Fruit fly (Drosophila melanogaster) whole organism, adult: Measurements from ENCODE around the gene CG17816.
A peak's percentile ranks its signal among the peaks of the same experiment; 100 is the strongest.

Source experiments
- CG1620 ChIP-seq: fragments of 200-800 bp; sonication (Bioruptor generic); optimal IDR thresholded peaks from 2 replicates; lab custom pipeline; 2016; ENCODE audit warnings: missing biosample characterization, missing genetic modification characterization
- CG33017 ChIP-seq: fragments of 200-800 bp; sonication (Bioruptor generic); optimal IDR thresholded peaks from 2 replicates; lab custom pipeline; 2018; ENCODE audit warnings: missing biosample characterization, mild to moderate bottlenecking, missing genetic modification characterization, moderate library complexity
- CG5204 ChIP-seq: fragments of 200-800 bp; sonication (Bioruptor generic); optimal IDR thresholded peaks from 2 replicates; lab custom pipeline; 2016; ENCODE audit warnings: missing biosample characterization, missing genetic modification characterization
- CG7045 ChIP-seq: fragments of 200-800 bp; sonication (Bioruptor generic); optimal IDR thresholded peaks from 2 replicates; lab custom pipeline; 2017; ENCODE audit warnings: missing biosample characterization, mild to moderate bottlenecking, missing genetic modification characterization
- Clk ChIP-seq: fragments of 200-800 bp; sonication (Bioruptor generic); optimal IDR thresholded peaks from 2 replicates; lab custom pipeline; 2017; ENCODE audit warnings: missing biosample characterization, missing genetic modification characterization
- Hr96 ChIP-seq: fragments of 200-800 bp; sonication (Bioruptor generic); optimal IDR thresholded peaks from 2 replicates; lab custom pipeline; 2016; ENCODE audit warnings: missing biosample characterization, missing genetic modification characterization
- cic ChIP-seq: fragments of 200-800 bp; sonication (Bioruptor generic); optimal IDR thresholded peaks from 2 replicates; lab custom pipeline; 2017; ENCODE audit warnings: missing biosample characterization, mild to moderate bottlenecking, missing genetic modification characterization, moderate library complexity
- cnc ChIP-seq, 2 experiments: fragments of >200 bp; optimal IDR thresholded peaks; 2 replicates each; lab custom pipeline; 2017
- kay ChIP-seq: fragments of 200-800 bp; sonication (Bioruptor generic); peaks from one replicate; lab custom pipeline; 2016; ENCODE audit warnings: missing biosample characterization, missing genetic modification characterization, borderline replicate concordance
- ovo ChIP-seq: fragments of 200-800 bp; sonication (Bioruptor generic); optimal IDR thresholded peaks from 2 replicates; lab custom pipeline; 2016; ENCODE audit warnings: missing biosample characterization, missing genetic modification characterization
- pad ChIP-seq: fragments of 200-800 bp; sonication (Bioruptor generic); optimal IDR thresholded peaks from 3 replicates; lab custom pipeline; 2017; ENCODE audit warnings: missing biosample characterization, missing genetic modification characterization, mild to moderate bottlenecking, moderate library complexity, missing genetic modification reagents
- tj ChIP-seq: fragments of 200-800 bp; sonication (Bioruptor generic); optimal IDR thresholded peaks from 3 replicates; lab custom pipeline; 2017; ENCODE audit warnings: missing biosample characterization, mild to moderate bottlenecking, missing genetic modification characterization, moderate library complexity
- toe ChIP-seq: fragments of 200-800 bp; sonication (Bioruptor generic); optimal IDR thresholded peaks from 2 replicates; lab custom pipeline; 2016; ENCODE audit warnings: missing biosample characterization, missing genetic modification characterization

DNA sequence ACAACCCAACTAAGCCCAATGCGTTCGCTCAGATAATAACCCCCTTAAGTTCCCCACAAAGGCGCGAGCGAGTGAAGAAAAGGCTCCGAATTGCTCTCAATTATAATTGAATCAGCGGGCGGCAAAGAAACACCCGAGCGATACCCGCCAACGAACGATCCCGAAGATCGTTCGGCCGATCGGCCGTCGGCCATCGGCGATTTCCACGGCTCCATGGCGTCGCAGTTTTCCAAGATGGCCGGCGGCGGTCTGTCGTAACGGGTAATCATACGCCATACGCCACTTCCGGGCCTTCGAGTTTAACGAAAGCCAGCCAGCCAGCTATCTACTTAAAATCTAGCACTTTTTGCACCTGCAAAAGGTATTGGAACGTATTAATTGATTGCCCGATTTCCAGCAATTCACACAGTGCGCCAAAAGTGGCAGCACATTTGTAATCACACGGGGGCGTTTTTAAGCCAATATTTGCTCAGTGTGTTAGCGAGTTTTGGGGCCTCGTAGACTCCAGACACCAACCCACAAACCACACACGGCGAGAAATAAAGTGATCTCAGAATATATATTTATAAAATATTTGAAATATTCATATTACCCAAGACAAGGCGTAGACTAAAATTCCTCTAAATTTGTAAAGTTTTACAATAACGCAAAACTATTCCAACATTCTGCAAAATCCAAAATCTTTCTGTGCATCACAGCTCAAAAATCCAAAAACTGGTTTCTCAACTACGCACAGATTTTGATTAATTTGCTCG is 5.9 kb upstream of the CG17816 start:
- TF ChIP-seq CG1620 (GFP tag; lab: Kevin White, UChicago) (no peak), cic (no peak), CG7045 (no peak), CG5204 (no peak), ovo (no peak), tj (GFP tag; lab: Kevin White, UChicago) (no peak), cnc (optimal IDR thresholded peaks at IDR 0.05; lab: Kevin White, UChicago) (no peak), Hr96 (GFP tag; lab: Kevin White, UChicago) (no peak), kay (peak; percentile 81), Clk (GFP tag; lab: Kevin White, UChicago) (no peak), CG33017 (tag; lab: Kevin White, UChicago) (no peak), toe (GFP tag; lab: Kevin White, UChicago) (no peak), pad (GFP tag; lab: Kevin White, UChicago) (no peak)
